Fruit fly (Drosophila melanogaster): ENCODE results near the gene CG42268.
A peak's percentile ranks its signal among the peaks of the same experiment; 100 is the strongest.

CG42268 gene

DNA sequence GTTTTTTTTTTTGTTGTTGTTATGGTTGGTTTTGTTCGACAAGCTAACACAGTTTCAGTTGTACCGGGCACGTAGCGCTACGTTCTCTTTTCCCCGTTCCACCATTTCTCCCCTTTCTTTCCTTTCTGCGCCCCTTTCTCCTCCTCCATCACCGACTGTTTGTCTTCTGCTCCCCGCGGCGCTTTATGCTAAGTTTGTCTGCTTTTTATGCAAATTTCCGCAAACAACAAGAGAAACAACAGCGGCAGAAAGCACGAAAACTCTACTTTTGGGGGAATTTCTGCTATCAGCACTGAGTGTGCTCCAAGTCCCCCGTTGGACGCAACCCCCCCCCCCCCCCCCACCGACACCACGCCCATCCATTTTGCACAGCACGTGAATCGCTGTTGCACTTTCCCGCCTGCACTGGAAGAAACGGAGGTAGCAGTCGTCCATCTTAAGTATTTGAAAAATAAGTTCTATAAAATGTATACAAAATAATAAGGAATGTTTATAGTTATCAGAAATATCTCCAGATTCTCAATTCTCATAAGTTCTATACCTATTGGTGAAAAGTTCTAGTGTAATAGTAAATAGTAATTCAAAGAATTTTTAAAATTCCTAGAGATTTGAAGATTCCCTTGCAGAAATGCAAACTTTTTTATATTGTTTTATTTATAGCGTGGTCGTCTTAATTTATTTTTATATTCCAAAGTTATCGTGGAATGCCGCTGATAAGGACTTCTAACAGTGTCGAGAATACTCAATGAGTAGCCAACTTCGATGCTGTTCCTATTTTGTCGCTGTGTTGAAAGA is 4.9 kb upstream of the CG42268 start (continued):
- peak; percentile 30 for TF ChIP-seq esn (GFP tag; optimal IDR thresholded peaks at IDR 0.05)
- peak; percentile 65 for TF ChIP-seq svp (GFP tag)
- peak; percentile 43 for TF ChIP-seq Gug (GFP tag; IDR thresholded peaks at IDR 0.05)
- no peak for TF ChIP-seq fkh (GFP tag; optimal IDR thresholded peaks at IDR 0.05)
- TF ChIP-seq Hr4 (GFP tag; optimal IDR thresholded peaks at IDR 0.05): peak; percentile 34
- no peak for TF ChIP-seq fd59A (GFP tag; optimal IDR thresholded peaks at IDR 0.05)
- peak; percentile 9 for TF ChIP-seq CG6808 (GFP tag; optimal IDR thresholded peaks at IDR 0.05)
- TF ChIP-seq CG11294 (GFP tag; IDR thresholded peaks at IDR 0.05): no peak
- peak; percentile 78 for TF ChIP-seq CG32006 (GFP tag; optimal IDR thresholded peaks at IDR 0.05)
- TF ChIP-seq Sox14 (GFP tag; optimal IDR thresholded peaks at IDR 0.05): no peak
- TF ChIP-seq Lpt (GFP tag; optimal IDR thresholded peaks at IDR 0.05): peak; percentile 30
- TF ChIP-seq Eip78C (GFP tag): peak; percentile 72
- peak; percentile 59 for TF ChIP-seq CG15336 (GFP tag; IDR thresholded peaks at IDR 0.05)
- no peak for TF ChIP-seq CG9139 (GFP tag; optimal IDR thresholded peaks at IDR 0.05)
- peak; percentile 54; the same call in 2 of the 3 replicates for TF ChIP-seq eg (GFP tag; IDR thresholded peaks at IDR 0.05)
- TF ChIP-seq Hr39 (GFP tag; optimal IDR thresholded peaks at IDR 0.05): no peak
- peak; percentile 16 for TF ChIP-seq dac (GFP tag; optimal IDR thresholded peaks at IDR 0.05)
- peak; percentile 16 for TF ChIP-seq CG34406 (GFP tag; optimal IDR thresholded peaks at IDR 0.05)
- TF ChIP-seq lz (GFP tag; optimal IDR thresholded peaks at IDR 0.05): no peak
- TF ChIP-seq CG3032 (tag; optimal IDR thresholded peaks at IDR 0.05): peak; percentile 37
- TF ChIP-seq Sox15 (GFP tag; optimal IDR thresholded peaks at IDR 0.05): no peak
- TF ChIP-seq salr (GFP tag; optimal IDR thresholded peaks at IDR 0.05): peak in 1 of 2 experiments; percentile 28
- peak; percentile 56 for TF ChIP-seq CG6276 (GFP tag; optimal IDR thresholded peaks at IDR 0.05)
- no peak for TF ChIP-seq Sox102F (GFP tag; optimal IDR thresholded peaks at IDR 0.05)
- no peak for TF ChIP-seq CG6792 (GFP tag; optimal IDR thresholded peaks at IDR 0.05)
- TF ChIP-seq Eip93F (GFP tag; optimal IDR thresholded peaks at IDR 0.05): no peak
- peak; percentile 7 for TF ChIP-seq cyc (GFP tag; optimal IDR thresholded peaks at IDR 0.05)
- TF ChIP-seq CG11902 (GFP tag; optimal IDR thresholded peaks at IDR 0.05): no peak

DNA sequence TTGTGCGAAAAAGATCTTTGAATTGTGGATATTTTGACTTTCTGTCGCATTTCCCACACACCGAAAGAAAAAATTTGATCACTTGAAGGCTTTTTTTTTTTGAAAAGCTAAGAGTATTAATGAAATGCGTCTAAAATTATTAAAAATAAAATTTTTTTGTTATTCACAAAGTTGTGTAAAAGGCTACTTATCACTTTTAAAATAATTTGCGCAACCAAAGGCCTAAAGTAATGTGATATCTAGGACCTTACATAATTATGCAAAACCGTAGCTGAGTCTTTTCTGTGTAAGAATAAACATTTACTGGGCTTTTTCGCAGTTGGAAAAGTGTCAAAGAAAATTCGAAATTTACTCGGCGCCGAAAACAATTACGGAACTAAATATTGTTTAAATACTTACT is 4.1 kb upstream of the CG42268 start:
- peak; percentile 3 for TF ChIP-seq CG4318 (GFP tag; optimal IDR thresholded peaks at IDR 0.05)
- peak; percentile 57 for TF ChIP-seq svp (GFP tag)
- TF ChIP-seq CG3032 (tag; optimal IDR thresholded peaks at IDR 0.05): no peak
- TF ChIP-seq OdsH (GFP tag; optimal IDR thresholded peaks at IDR 0.05): peak; percentile 17
- TF ChIP-seq esn (GFP tag; optimal IDR thresholded peaks at IDR 0.05): peak; percentile 29
- TF ChIP-seq topi (GFP tag; optimal IDR thresholded peaks at IDR 0.05): peak; percentile 13
- TF ChIP-seq Sox14 (GFP tag; optimal IDR thresholded peaks at IDR 0.05): no peak
- peak; percentile 18 for TF ChIP-seq lz (GFP tag; optimal IDR thresholded peaks at IDR 0.05)
- peak; percentile 14 for TF ChIP-seq Ets21C (GFP tag; optimal IDR thresholded peaks at IDR 0.05)
- peak; percentile 12 for TF ChIP-seq CG3919 (GFP tag; optimal IDR thresholded peaks at IDR 0.05)
- TF ChIP-seq pdm3 (GFP tag; optimal IDR thresholded peaks at IDR 0.05): peak; percentile 29
- TF ChIP-seq Met (GFP tag; optimal IDR thresholded peaks at IDR 0.05): peak; percentile 38
- TF ChIP-seq CG31627 (GFP tag; optimal IDR thresholded peaks at IDR 0.05): peak; percentile 9
- peak; percentile 2 for TF ChIP-seq Smox (GFP tag; optimal IDR thresholded peaks at IDR 0.05)
- no peak for TF ChIP-seq fkh (GFP tag; optimal IDR thresholded peaks at IDR 0.05)
- peak; percentile 43 for TF ChIP-seq CG32006 (GFP tag; optimal IDR thresholded peaks at IDR 0.05)
- TF ChIP-seq Hr4 (GFP tag; optimal IDR thresholded peaks at IDR 0.05): peak; percentile 42
- TF ChIP-seq acj6 (GFP tag; optimal IDR thresholded peaks at IDR 0.05): peak; percentile 32
- TF ChIP-seq CG10631 (GFP tag; optimal IDR thresholded peaks at IDR 0.05): peak; percentile 28
- TF ChIP-seq salr (GFP tag; optimal IDR thresholded peaks at IDR 0.05): peak in 1 of 2 experiments; percentile 27
- no peak for TF ChIP-seq Hr39 (GFP tag; optimal IDR thresholded peaks at IDR 0.05)
- TF ChIP-seq Blimp-1 (GFP tag; optimal IDR thresholded peaks at IDR 0.05): no peak
- peak; percentile 75 for TF ChIP-seq Eip78C (GFP tag)
- TF ChIP-seq achi (GFP tag; optimal IDR thresholded peaks at IDR 0.05): peak; percentile 21
